Worm (Caenorhabditis elegans) whole organism, late embryonic: ENCODE results near the gene Y57G11C.42.
"Not testable (repeated sequence)": the region's sequence is repeated elsewhere in the genome, so short reads cannot be mapped to it uniquely, and the experiment has no call there.

Source experiments
- F13H6.1 ChIP-seq: sonication (generic microtip); optimal IDR thresholded peaks from 2 replicates; lab custom pipeline; 2016; ENCODE audit warnings: missing genetic modification characterization, missing compliant biosample characterization
- K02D7.2 ChIP-seq: sonication (generic microtip); optimal IDR thresholded peaks from 2 replicates; lab custom pipeline; 2017; ENCODE audit warnings: mild to moderate bottlenecking, missing genetic modification characterization, missing compliant biosample characterization
- T23F11.4 ChIP-seq: fragments of 200-800 bp; sonication (Bioruptor generic); optimal IDR thresholded peaks from 2 replicates; lab custom pipeline; 2018; ENCODE audit warnings: mild to moderate bottlenecking, missing genetic modification characterization, missing compliant biosample characterization
- ama-1 ChIP-seq: fragments of 150-350 bp; optimal IDR thresholded peaks from 2 replicates; lab custom pipeline; 2014
- ceh-14 ChIP-seq: sonication (generic microtip); optimal IDR thresholded peaks from 2 replicates; lab custom pipeline; 2016; ENCODE audit warnings: missing genotype, missing genetic modification characterization, missing compliant biosample characterization
- ceh-18 ChIP-seq: sonication (generic microtip); optimal IDR thresholded peaks from 2 replicates; lab custom pipeline; 2016; ENCODE audit warnings: missing genetic modification characterization, missing compliant biosample characterization
- ceh-19 ChIP-seq: fragments of 200-800 bp; sonication (Bioruptor generic); optimal IDR thresholded peaks from 2 replicates; lab custom pipeline; 2018; ENCODE audit warnings: mild to moderate bottlenecking, missing genetic modification characterization, missing compliant biosample characterization
- ceh-31 ChIP-seq: sonication (generic microtip); optimal IDR thresholded peaks from 2 replicates; lab custom pipeline; 2016; ENCODE audit warnings: missing genetic modification characterization, missing compliant biosample characterization
- ceh-45 ChIP-seq: fragments of 200-800 bp; sonication (Bioruptor generic); IDR thresholded peaks from 2 replicates; pipeline ENCODE4 v1.3.6; 2022; ENCODE audit warnings: missing genetic modification reagents, missing genetic modification characterization, missing compliant biosample characterization
- ceh-48 ChIP-seq: sonication (generic microtip); optimal IDR thresholded peaks from 2 replicates; lab custom pipeline; 2016; ENCODE audit warnings: missing genetic modification characterization, inconsistent platforms, missing compliant biosample characterization
- ceh-6 ChIP-seq: fragments of 200-800 bp; sonication (Bioruptor generic); optimal IDR thresholded peaks from 2 replicates; lab custom pipeline; 2018; ENCODE audit warnings: mild to moderate bottlenecking, missing genetic modification characterization, missing compliant biosample characterization
- ceh-9 ChIP-seq: sonication (generic microtip); optimal IDR thresholded peaks from 2 replicates; lab custom pipeline; 2016; ENCODE audit warnings: mild to moderate bottlenecking, missing genetic modification characterization, inconsistent platforms, missing compliant biosample characterization
- che-1 ChIP-seq: sonication (generic microtip); optimal IDR thresholded peaks from 2 replicates; lab custom pipeline; 2016; ENCODE audit warnings: mild to moderate bottlenecking, missing genetic modification characterization, missing compliant biosample characterization
- dmd-4 ChIP-seq: sonication (generic microtip); optimal IDR thresholded peaks from 2 replicates; lab custom pipeline; 2016; ENCODE audit warnings: borderline replicate concordance, missing genetic modification characterization, missing compliant biosample characterization
- dve-1 ChIP-seq: sonication (generic microtip); optimal IDR thresholded peaks from 2 replicates; lab custom pipeline; 2017; ENCODE audit warnings: antibody characterized with exemption, mild to moderate bottlenecking, missing genetic modification characterization, missing compliant biosample characterization
- elt-2 ChIP-seq: sonication (generic microtip); optimal IDR thresholded peaks from 2 replicates; lab custom pipeline; 2016; ENCODE audit warnings: missing genetic modification reagents, missing genetic modification characterization, missing compliant biosample characterization
- fkh-10 ChIP-seq: fragments of 150-350 bp; optimal IDR thresholded peaks from 2 replicates; lab custom pipeline; 2014; ENCODE audit warnings: missing biosample characterization, missing genetic modification reagents, missing genetic modification characterization
- hlh-30 ChIP-seq: sonication (generic microtip); optimal IDR thresholded peaks from 2 replicates; lab custom pipeline; 2017; ENCODE audit warnings: antibody characterized with exemption, missing genetic modification characterization, missing compliant biosample characterization; ENCODE audit not compliant: insufficient read depth
- lim-6 ChIP-seq: sonication (generic microtip); optimal IDR thresholded peaks from 2 replicates; lab custom pipeline; 2016; ENCODE audit warnings: missing genetic modification characterization, missing compliant biosample characterization
- nhr-11 ChIP-seq: fragments of 150-350 bp; optimal IDR thresholded peaks from 2 replicates; lab custom pipeline; 2014; ENCODE audit warnings: missing biosample characterization, missing genetic modification characterization
- nhr-232 ChIP-seq: sonication (generic microtip); optimal IDR thresholded peaks from 2 replicates; lab custom pipeline; 2016; ENCODE audit warnings: missing genetic modification characterization, missing compliant biosample characterization
- pag-3 ChIP-seq: sonication (generic microtip); optimal IDR thresholded peaks from 2 replicates; lab custom pipeline; 2016; ENCODE audit warnings: missing compliant biosample characterization, missing genetic modification characterization, borderline replicate concordance
- ref-2 ChIP-seq: sonication (generic microtip); optimal IDR thresholded peaks from 2 replicates; lab custom pipeline; 2016; ENCODE audit warnings: missing genetic modification characterization, missing compliant biosample characterization
- rnt-1 ChIP-seq: sonication (generic microtip); optimal IDR thresholded peaks from 2 replicates; lab custom pipeline; 2016; ENCODE audit warnings: missing genetic modification characterization, missing compliant biosample characterization
- syd-9 ChIP-seq: sonication (generic microtip); optimal IDR thresholded peaks from 2 replicates; lab custom pipeline; 2016; ENCODE audit warnings: mild to moderate bottlenecking, missing genetic modification characterization, moderate library complexity, missing compliant biosample characterization
- ttx-3 ChIP-seq: sonication (generic microtip); optimal IDR thresholded peaks from 2 replicates; lab custom pipeline; 2016; ENCODE audit warnings: missing genetic modification reagents, missing genetic modification characterization, missing compliant biosample characterization
- unc-3 ChIP-seq, 2 experiments: fragments of 200-800 bp in 1 of 2; sonication (Bioruptor generic) in 1 of 2; sonication (generic microtip) in 1 of 2; conservative IDR thresholded peaks in 1 of 2; optimal IDR thresholded peaks in 1 of 2; 2 replicates each; pipeline versions ENCODE4 v1.3.6 to Lab custom; 2016 to 2022; ENCODE audit warnings: missing compliant biosample characterization in 2 of 2, missing genetic modification characterization in 2 of 2, missing genetic modification reagents in 1 of 2
- unc-42 ChIP-seq: sonication (generic microtip); optimal IDR thresholded peaks from 2 replicates; lab custom pipeline; 2016; ENCODE audit warnings: missing genotype, missing genetic modification characterization, missing compliant biosample characterization

Y57G11C.42 gene

DNA sequence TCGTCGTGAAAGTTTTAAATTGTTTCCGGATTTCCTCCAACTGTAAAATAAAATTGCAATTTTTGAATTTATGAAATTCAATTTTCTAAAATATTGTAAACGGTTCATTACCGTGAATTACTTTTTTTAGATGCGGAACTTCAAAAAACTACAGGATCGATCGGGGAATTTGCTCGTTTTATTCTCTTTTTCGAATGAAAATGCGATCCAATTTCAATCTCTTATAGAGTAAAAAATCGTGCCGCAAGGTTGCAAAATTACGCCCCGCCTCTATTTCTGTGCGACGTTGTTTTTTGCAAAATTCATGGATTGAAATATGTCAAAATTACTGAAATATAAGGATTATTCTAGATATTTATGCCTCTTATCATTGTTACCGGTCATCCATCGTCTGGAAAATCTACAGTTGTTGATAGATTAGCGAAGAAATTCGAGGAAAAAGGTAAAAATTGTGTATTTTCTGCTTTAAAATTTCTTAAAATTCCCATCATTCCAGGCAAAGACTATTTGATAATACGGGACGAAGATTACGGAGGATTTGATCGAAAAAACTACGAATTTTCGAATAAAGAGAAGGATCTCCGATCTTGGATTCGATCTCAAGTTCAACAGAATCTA is 41.0 kb downstream of the Y57G11C.42 start, which contains the start of gene Y57G11C.43:
TSS of gene Y57G11C.43 (plus strand) at position 224 of the 618 bp plus-strand sequence.
- TF ChIP-seq T23F11.4 (GFP tag; lab: Kevin White, UChicago) (no peak), K02D7.2 (tag; lab: Kevin White, UChicago) (no peak), ttx-3 (tag; lab: Kevin White, UChicago) (no peak), unc-3 (GFP tag; conservative IDR thresholded peaks at IDR 0.05; lab: Robert Waterston, UW) (no peak), unc-3 (tag; optimal IDR thresholded peaks at IDR 0.05; lab: Kevin White, UChicago) (no peak), ceh-31 (tag; lab: Kevin White, UChicago) (no peak), ceh-45 (GFP tag; lab: Robert Waterston, UW) (no peak)

DNA sequence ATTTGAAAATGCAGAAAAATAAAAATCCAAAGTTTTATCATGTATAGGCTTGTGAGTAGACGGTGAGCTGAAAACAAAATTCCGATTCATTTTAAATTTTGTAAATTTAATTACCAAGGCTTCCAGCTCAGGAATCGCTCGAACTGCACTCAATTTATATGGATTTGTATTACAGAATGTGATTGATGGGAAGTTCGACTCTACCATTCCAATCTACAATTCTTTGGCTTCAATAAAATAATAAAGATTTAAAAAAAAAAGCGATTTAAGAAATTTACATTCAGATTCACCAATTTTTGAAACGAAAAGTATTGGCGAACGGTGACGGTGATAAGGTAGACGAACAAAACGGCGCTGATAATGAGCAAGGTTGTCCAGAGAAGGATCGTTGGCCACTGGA is 42.3 kb downstream of the Y57G11C.42 start:
- no peak for TF ChIP-seq K02D7.2 (tag; lab: Kevin White, UChicago)
- no peak for TF ChIP-seq ceh-31 (tag; lab: Kevin White, UChicago)
- no peak for TF ChIP-seq ceh-19

DNA sequence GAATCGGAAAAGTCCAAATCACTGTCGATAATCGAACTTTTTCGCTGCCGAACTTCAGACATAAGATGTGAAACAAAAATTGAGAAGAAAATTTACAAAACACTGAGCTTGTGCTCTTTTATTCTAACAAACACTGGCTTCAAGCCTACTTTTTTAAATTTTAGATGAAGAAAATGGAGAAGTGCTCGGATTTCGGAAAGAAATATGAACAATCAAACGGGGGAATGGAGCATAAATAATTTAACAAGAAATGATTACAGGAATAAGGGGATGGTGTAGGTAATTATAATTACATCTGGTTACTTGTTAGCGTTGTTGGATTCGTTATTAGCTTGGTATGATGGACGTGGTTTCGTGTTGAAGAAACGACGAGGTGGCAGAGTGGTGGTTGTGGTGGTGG is 43.0 kb downstream of the Y57G11C.42 start, which contains the start of gene degl-1:
TSS of gene degl-1 (minus strand) at position 101 of the 400 bp plus-strand sequence.
- TF ChIP-seq lim-6 (tag; lab: Kevin White, UChicago): no peak
- TF ChIP-seq pag-3 (tag; lab: Kevin White, UChicago): no peak

DNA sequence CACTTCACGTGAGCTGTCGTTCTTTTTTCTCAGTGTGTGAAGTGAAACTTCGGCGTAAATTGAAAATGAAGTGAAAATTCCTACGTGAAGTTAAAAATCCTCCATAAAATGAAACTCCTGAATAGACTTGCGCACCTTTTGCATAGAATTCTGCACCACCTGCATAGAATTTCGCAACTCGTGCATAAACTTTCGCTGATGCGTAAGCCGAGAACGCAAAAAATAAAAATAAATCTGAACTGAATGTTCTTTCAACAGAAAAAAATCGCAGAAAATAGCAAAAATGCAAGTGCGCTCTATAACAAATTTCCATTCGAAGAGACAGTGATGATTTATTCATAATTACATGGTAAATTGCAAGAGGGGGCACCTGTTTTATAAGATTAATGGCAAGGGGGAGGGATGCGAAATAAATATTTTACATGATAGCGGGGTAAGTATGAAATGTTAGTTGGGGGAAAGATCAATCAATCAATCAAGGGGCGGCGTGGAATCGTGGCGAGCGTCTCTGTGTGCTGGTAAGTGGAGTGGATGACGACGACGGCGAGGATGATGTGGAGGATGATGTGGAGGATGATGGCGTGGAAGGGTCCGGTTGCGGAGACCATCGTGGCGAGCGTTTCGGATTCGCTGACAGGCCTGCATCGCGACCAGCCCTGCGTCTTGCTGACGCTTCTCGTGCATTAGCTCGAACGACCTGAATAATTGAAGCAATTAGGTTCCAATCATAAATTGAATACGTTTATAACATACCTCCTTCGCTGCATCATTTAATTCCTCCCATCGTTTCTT is 45.2 kb downstream of the Y57G11C.42 start, which contains the start of gene Y57G11C.36:
TSS of gene Y57G11C.36 (minus strand) at position 502 of the 792 bp plus-strand sequence.
- TF ChIP-seq ceh-14 (tag; lab: Kevin White, UChicago) (no peak), K02D7.2 (tag; lab: Kevin White, UChicago) (no peak), dve-1 (tag; lab: Kevin White, UChicago) (no peak), elt-2 (tag; lab: Kevin White, UChicago) (no peak), ceh-6 (GFP tag; lab: Kevin White, UChicago) (no peak), ceh-9 (tag; lab: Kevin White, UChicago) (no peak), ref-2 (tag; lab: Kevin White, UChicago) (no peak), fkh-10 (GFP tag; lab: Kevin White, UChicago) (no peak), dmd-4 (tag; lab: Kevin White, UChicago) (no peak), lim-6 (tag; lab: Kevin White, UChicago) (no peak), nhr-232 (tag; lab: Kevin White, UChicago) (no peak), rnt-1 (tag; lab: Kevin White, UChicago) (no peak), nhr-11 (tag; lab: Kevin White, UChicago) (no peak), che-1 (tag; lab: Kevin White, UChicago) (no peak), ama-1 (no peak), unc-42 (tag; lab: Kevin White, UChicago) (no peak), F13H6.1 (tag; lab: Kevin White, UChicago) (no peak), ceh-48 (tag; lab: Kevin White, UChicago) (no peak)

DNA sequence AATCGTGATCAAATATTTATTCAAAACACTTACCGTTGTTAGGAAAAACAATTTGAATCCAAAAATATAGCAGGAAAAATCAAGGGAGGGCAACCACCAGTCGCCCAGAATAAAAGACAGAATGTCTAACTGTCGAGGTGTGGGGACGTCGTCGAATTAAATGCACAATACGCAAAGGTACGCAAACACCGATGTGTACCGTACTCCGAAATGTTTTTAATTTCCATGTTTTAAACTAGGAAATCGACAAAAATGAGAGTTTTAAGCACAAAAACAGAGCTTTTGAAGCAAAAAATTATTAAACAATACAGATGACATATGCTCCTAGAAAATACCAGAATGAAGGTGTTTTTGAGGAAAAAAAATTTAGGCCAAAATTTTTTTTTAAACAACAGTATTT is 46.1 kb downstream of the Y57G11C.42 start, which contains the start of gene Y57G11C.51:
TSS of gene Y57G11C.51 (minus strand) at position 101 of the 400 bp plus-strand sequence.
- not testable (repeated sequence) for TF ChIP-seq ceh-18; hlh-30 (tag; lab: Kevin White, UChicago); syd-9 (tag; lab: Kevin White, UChicago)
